Worm (Caenorhabditis elegans): Measurements from ENCODE around the gene C05D12.5.

C05D12.5 gene

ce11 chrII:11473525-11474181 lies 39.6 kb downstream of the C05D12.5 start, which contains the start of the genes metl-1 and W02B12.11:
Gene metl-1, minus strand, starts transcription at chrII:11473575.
Gene W02B12.11, plus strand, starts transcription at chrII:11473861.
- TF ChIP-seq egl-27 (tag; optimal IDR thresholded peaks at IDR 0.05): no peak
- TF ChIP-seq unc-62 (GFP tag; optimal IDR thresholded peaks at IDR 0.05): no peak
- TF ChIP-seq unc-39 (tag; optimal IDR thresholded peaks at IDR 0.05): no peak
- TF ChIP-seq snpc-4 (tag; optimal IDR thresholded peaks at IDR 0.05): no peak
- TF ChIP-seq sea-2 (GFP tag; optimal IDR thresholded peaks at IDR 0.05): no peak
- TF ChIP-seq nhr-25 (tag; optimal IDR thresholded peaks at IDR 0.05): peak; percentile 60
- no peak for TF ChIP-seq ztf-11 (tag; optimal IDR thresholded peaks at IDR 0.05)
- no peak for TF ChIP-seq fkh-2 (tag; optimal IDR thresholded peaks at IDR 0.05)
- no peak for TF ChIP-seq nfya-1 (tag; optimal IDR thresholded peaks at IDR 0.05; ENCODE audit: insufficient read depth)
- no peak for TF ChIP-seq daf-12 (tag; optimal IDR thresholded peaks at IDR 0.05)
- peak; percentile 40 for TF ChIP-seq lin-39 (tag; optimal IDR thresholded peaks at IDR 0.05)
- no peak for TF ChIP-seq mml-1 (tag; optimal IDR thresholded peaks at IDR 0.05)
- peak; percentile 44 for TF ChIP-seq skn-1 (tag; optimal IDR thresholded peaks at IDR 0.05)
- TF ChIP-seq fos-1 (tag; optimal IDR thresholded peaks at IDR 0.05): no peak
- peak; percentile 65 for TF ChIP-seq lsy-12 (tag; optimal IDR thresholded peaks at IDR 0.05)
- TF ChIP-seq ZK546.5 (tag; optimal IDR thresholded peaks at IDR 0.05): no peak
- TF ChIP-seq jun-1 (tag; optimal IDR thresholded peaks at IDR 0.05): peak; percentile 62
- no peak for TF ChIP-seq nhr-76 (tag; optimal IDR thresholded peaks at IDR 0.05)
- no peak for TF ChIP-seq mdl-1 (tag; optimal IDR thresholded peaks at IDR 0.05)
- no peak for TF ChIP-seq ceh-16 (tag; optimal IDR thresholded peaks at IDR 0.05)
- TF ChIP-seq lin-15B (tag; optimal IDR thresholded peaks at IDR 0.05): peak; percentile 69
- TF ChIP-seq elt-1 (tag; optimal IDR thresholded peaks at IDR 0.05): peak; percentile 11
- no peak for TF ChIP-seq ama-1 (optimal IDR thresholded peaks at IDR 0.05)
- TF ChIP-seq nhr-11 (tag; optimal IDR thresholded peaks at IDR 0.05): no peak
- TF ChIP-seq ceh-28 (tag; optimal IDR thresholded peaks at IDR 0.05): peak; percentile 63
- peak; percentile 95 for TF ChIP-seq nhr-23 (tag; optimal IDR thresholded peaks at IDR 0.05)
- no peak for TF ChIP-seq elt-3 (tag; optimal IDR thresholded peaks at IDR 0.05)
- TF ChIP-seq fkh-10 (GFP tag; optimal IDR thresholded peaks at IDR 0.05): no peak
- no peak for TF ChIP-seq nhr-28 (tag; optimal IDR thresholded peaks at IDR 0.05)
- no peak for TF ChIP-seq nhr-12 (tag; optimal IDR thresholded peaks at IDR 0.05)
- peak; percentile 83 for TF ChIP-seq hmg-11 (tag; optimal IDR thresholded peaks at IDR 0.05)
- TF ChIP-seq pha-4 (tag; optimal IDR thresholded peaks at IDR 0.05): no peak
- peak; percentile 86 for TF ChIP-seq nhr-43 (tag; optimal IDR thresholded peaks at IDR 0.05; ENCODE audit: poor library complexity, severe bottlenecking)
- no peak for TF ChIP-seq ztf-4 (tag; optimal IDR thresholded peaks at IDR 0.05)
- TF ChIP-seq nhr-67 (tag; optimal IDR thresholded peaks at IDR 0.05): no peak
- no peak for TF ChIP-seq nhr-237 (tag; optimal IDR thresholded peaks at IDR 0.05)
- TF ChIP-seq ceh-9 (tag; optimal IDR thresholded peaks at IDR 0.05): no peak
- TF ChIP-seq ceh-82 (tag; optimal IDR thresholded peaks at IDR 0.05): peak; percentile 58
- no peak for TF ChIP-seq zag-1 (tag; optimal IDR thresholded peaks at IDR 0.05)
- peak; percentile 36 for TF ChIP-seq egl-5 (tag; optimal IDR thresholded peaks at IDR 0.05)
- TF ChIP-seq tbx-2 (tag; optimal IDR thresholded peaks at IDR 0.05): peak; percentile 80
- peak; percentile 81 for TF ChIP-seq R02D3.7 (tag; optimal IDR thresholded peaks at IDR 0.05)
- peak; percentile 26 for TF ChIP-seq pqm-1 (tag; optimal IDR thresholded peaks at IDR 0.05)
- peak; percentile 10 for TF ChIP-seq nhr-77 (tag; optimal IDR thresholded peaks at IDR 0.05)
- no peak for TF ChIP-seq eor-1 (tag; optimal IDR thresholded peaks at IDR 0.05)
- TF ChIP-seq aly-2 (tag; optimal IDR thresholded peaks at IDR 0.05): no peak
- peak; percentile 59 for TF ChIP-seq elt-2 (tag; optimal IDR thresholded peaks at IDR 0.05)

Measured in whole organism, L3 larva.